Worm (Caenorhabditis elegans) whole organism, L3 larva: ENCODE results near the gene rsp-6.

ENCODE experiments used
- R02D3.7 ChIP-seq: fragments of 150-350 bp; optimal IDR thresholded peaks from 2 replicates; lab custom pipeline; 2014; ENCODE audit warnings: missing biosample characterization, missing genetic modification characterization
- ama-1 ChIP-seq: fragments of 150-350 bp; optimal IDR thresholded peaks from 2 replicates; lab custom pipeline; 2018
- ceh-16 ChIP-seq: sonication (generic microtip); optimal IDR thresholded peaks from 2 replicates; lab custom pipeline; 2017; ENCODE audit warnings: missing biosample characterization, missing genetic modification characterization
- fkh-2 ChIP-seq: fragments of 150-350 bp; optimal IDR thresholded peaks from 2 replicates; lab custom pipeline; 2014; ENCODE audit warnings: missing biosample characterization, missing genetic modification reagents, missing genetic modification characterization
- nhr-11 ChIP-seq: fragments of 150-350 bp; optimal IDR thresholded peaks from 2 replicates; lab custom pipeline; 2014; ENCODE audit warnings: missing biosample characterization, missing genetic modification characterization
- nhr-23 ChIP-seq: fragments of 150-350 bp; optimal IDR thresholded peaks from 2 replicates; lab custom pipeline; 2014; ENCODE audit warnings: missing biosample characterization, missing genetic modification reagents, missing genetic modification characterization
- nhr-237 ChIP-seq: fragments of 150-350 bp; optimal IDR thresholded peaks from 2 replicates; lab custom pipeline; 2014; ENCODE audit warnings: missing biosample characterization, missing genetic modification characterization
- skn-1 ChIP-seq: fragments of 150-350 bp; optimal IDR thresholded peaks from 2 replicates; lab custom pipeline; 2014; ENCODE audit warnings: missing biosample characterization, missing genetic modification characterization
- snpc-4 ChIP-seq: fragments of 150-350 bp; optimal IDR thresholded peaks from 2 replicates; lab custom pipeline; 2014; ENCODE audit warnings: missing biosample characterization, missing genetic modification characterization
- tbx-2 ChIP-seq: sonication (generic microtip); optimal IDR thresholded peaks from 2 replicates; lab custom pipeline; 2016; ENCODE audit warnings: mild to moderate bottlenecking, missing genetic modification characterization, missing compliant biosample characterization
- zag-1 ChIP-seq: fragments of 150-350 bp; optimal IDR thresholded peaks from 2 replicates; lab custom pipeline; 2014; ENCODE audit warnings: missing biosample characterization, missing genetic modification characterization

DNA sequence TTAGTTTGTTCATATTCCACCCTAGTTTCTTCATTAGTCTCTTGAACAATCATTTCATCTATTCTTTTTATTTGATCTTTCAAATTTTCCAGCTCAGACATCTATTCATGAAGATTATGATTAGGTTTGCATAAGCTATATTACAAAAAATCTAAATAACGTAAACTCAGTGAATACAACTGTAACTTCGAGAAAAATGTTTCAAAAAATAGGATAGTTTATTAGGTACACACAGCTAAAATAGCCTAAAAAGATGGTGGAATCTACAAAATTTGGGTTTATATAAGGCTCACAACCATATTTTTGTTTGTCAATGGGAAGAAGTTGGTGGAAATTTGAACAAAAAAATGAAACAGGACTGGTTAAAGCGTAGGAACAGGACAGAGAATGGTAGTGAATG is 21.7 kb upstream of the rsp-6 start, which contains the start of gene zgpa-1:
- no peak for TF ChIP-seq tbx-2 (tag; lab: Kevin White, UChicago)
- no peak for TF ChIP-seq ceh-16
- no peak for TF ChIP-seq fkh-2 (tag; lab: Kevin White, UChicago)
- TF ChIP-seq nhr-237 (tag; lab: Kevin White, UChicago): no peak
- no peak for TF ChIP-seq snpc-4
- no peak for TF ChIP-seq zag-1 (tag; lab: Kevin White, UChicago)
- TF ChIP-seq nhr-11 (tag; lab: Kevin White, UChicago): no peak
- TF ChIP-seq skn-1: no peak
- TF ChIP-seq ama-1: no peak
- TF ChIP-seq R02D3.7: no peak
- TF ChIP-seq nhr-23: no peak
